Worm (Caenorhabditis elegans) whole organism, midembryonic: ENCODE data around the gene ftn-1.

Experiments used
- T22C8.4 ChIP-seq: fragments of 200-800 bp; sonication (Bioruptor generic); IDR thresholded peaks from 2 replicates; pipeline ENCODE4 v1.3.6; 2022; ENCODE audit warnings: missing genetic modification characterization, missing compliant biosample characterization
- cog-1 ChIP-seq: sonication (generic microtip); optimal IDR thresholded peaks from 2 replicates; lab custom pipeline; 2016; ENCODE audit warnings: missing genetic modification characterization, missing compliant biosample characterization
- flt-1 ChIP-seq: fragments of 200-800 bp; sonication (Bioruptor generic); IDR thresholded peaks from 2 replicates; pipeline ENCODE4 v1.3.6; 2022; ENCODE audit warnings: missing genetic modification characterization, missing compliant biosample characterization
- klf-2 ChIP-seq: fragments of 200-800 bp; sonication (Bioruptor generic); conservative IDR thresholded peaks from 2 replicates; pipeline ENCODE4 v1.3.6; 2022; ENCODE audit warnings: missing genetic modification reagents, missing genetic modification characterization, missing compliant biosample characterization
- med-1 ChIP-seq: sonication (generic microtip); optimal IDR thresholded peaks from 2 replicates; lab custom pipeline; 2017; ENCODE audit warnings: missing genetic modification characterization, mild to moderate bottlenecking, missing compliant biosample characterization, antibody characterized with exemption, missing genetic modification reagents; ENCODE audit not compliant: insufficient read depth
- ref-1 ChIP-seq: fragments of 200-800 bp; sonication (Bioruptor generic); conservative IDR thresholded peaks from 2 replicates; pipeline ENCODE4 v1.3.6; 2022; ENCODE audit warnings: missing genetic modification reagents, missing genetic modification characterization, missing compliant biosample characterization
- tab-1 ChIP-seq: fragments of 200-800 bp; sonication (Bioruptor generic); IDR thresholded peaks from 2 replicates; pipeline ENCODE4 v1.3.6; 2022; ENCODE audit warnings: missing genetic modification characterization, missing compliant biosample characterization
- ztf-23 ChIP-seq: fragments of 200-800 bp; sonication (Bioruptor generic); IDR thresholded peaks from 2 replicates; pipeline ENCODE4 v1.3.6; 2022; ENCODE audit warnings: missing genetic modification reagents, missing genetic modification characterization, missing compliant biosample characterization
- ztf-29 ChIP-seq: fragments of 200-800 bp; sonication (Bioruptor generic); IDR thresholded peaks from 2 replicates; pipeline ENCODE4 v1.3.6; 2022; ENCODE audit warnings: missing genetic modification reagents, missing genetic modification characterization, missing compliant biosample characterization

ftn-1 gene

ce11 chrV:7547479-7547878 lies at the start of gene ftn-1:
ftn-1 (minus strand) TSS chrV:7547579.
- no peak for TF ChIP-seq flt-1 (GFP tag; lab: Robert Waterston, UW)
- no peak for TF ChIP-seq ztf-29 (GFP tag; lab: Robert Waterston, UW)
- TF ChIP-seq T22C8.4 (GFP tag; lab: Robert Waterston, UW): no peak
- TF ChIP-seq ztf-23: no peak
- no peak for TF ChIP-seq klf-2 (GFP tag; lab: Robert Waterston, UW)

ce11 chrV:7595132-7595531 lies 47.8 kb upstream of the ftn-1 start:
- no peak for TF ChIP-seq flt-1 (GFP tag; lab: Robert Waterston, UW)
- no peak for TF ChIP-seq ztf-23
- no peak for TF ChIP-seq ref-1 (GFP tag; lab: Robert Waterston, UW)
- no peak for TF ChIP-seq med-1 (GFP tag; lab: Kevin White, UChicago)
- TF ChIP-seq ztf-29 (GFP tag; lab: Robert Waterston, UW): no peak
- no peak for TF ChIP-seq T22C8.4 (GFP tag; lab: Robert Waterston, UW)
- no peak for TF ChIP-seq tab-1
- no peak for TF ChIP-seq cog-1 (tag; lab: Kevin White, UChicago)
- TF ChIP-seq klf-2 (GFP tag; lab: Robert Waterston, UW): no peak

ce11 chrV:7590454-7590853 lies 43.1 kb upstream of the ftn-1 start, which contains the start of gene C50E3.6:
C50E3.6 (minus strand) TSS chrV:7590554.
- no peak for TF ChIP-seq cog-1 (tag; lab: Kevin White, UChicago)
- no peak for TF ChIP-seq ref-1 (GFP tag; lab: Robert Waterston, UW)
- no peak for TF ChIP-seq tab-1

- no peak for TF ChIP-seq flt-1 (GFP tag; lab: Robert Waterston, UW)
- no peak for TF ChIP-seq ztf-29 (GFP tag; lab: Robert Waterston, UW)
- no peak for TF ChIP-seq cog-1 (tag; lab: Kevin White, UChicago)
- TF ChIP-seq ztf-23: no peak
- no peak for TF ChIP-seq tab-1
Observed at ce11 chrV:7587637-7588036, 40.3 kb upstream of the ftn-1 start, which contains the start of the genes F19F10.11 and C50E3.5. F19F10.11 (minus strand) TSS chrV:7587704. C50E3.5 (plus strand) TSS chrV:7587996.

- TF ChIP-seq T22C8.4 (GFP tag; lab: Robert Waterston, UW) (peak; percentile 67), med-1 (GFP tag; lab: Kevin White, UChicago) (no peak)
Observed at ce11 chrV:7580378-7580777, 33.0 kb upstream of the ftn-1 start, which contains the start of gene ets-6. ets-6 (minus strand) TSS chrV:7580546.

ce11 chrV:7575563-7575962 lies 28.2 kb upstream of the ftn-1 start, which contains the start of the genes snu-66 and ints-9:
snu-66 (minus strand) TSS chrV:7575670.
ints-9 (plus strand) TSS chrV:7575802.
- TF ChIP-seq klf-2 (GFP tag; lab: Robert Waterston, UW): no peak
- no peak for TF ChIP-seq cog-1 (tag; lab: Kevin White, UChicago)
- no peak for TF ChIP-seq ref-1 (GFP tag; lab: Robert Waterston, UW)
- no peak for TF ChIP-seq tab-1
- TF ChIP-seq flt-1 (GFP tag; lab: Robert Waterston, UW): no peak
- no peak for TF ChIP-seq ztf-23
- TF ChIP-seq med-1 (GFP tag; lab: Kevin White, UChicago): no peak
- no peak for TF ChIP-seq T22C8.4 (GFP tag; lab: Robert Waterston, UW)
- no peak for TF ChIP-seq ztf-29 (GFP tag; lab: Robert Waterston, UW)

ce11 chrV:7570955-7571354 lies 23.6 kb upstream of the ftn-1 start, which contains the start of gene F19F10.14:
F19F10.14 (minus strand) TSS chrV:7571055.
- TF ChIP-seq klf-2 (GFP tag; lab: Robert Waterston, UW): no peak
- no peak for TF ChIP-seq ztf-23
- no peak for TF ChIP-seq ref-1 (GFP tag; lab: Robert Waterston, UW)
- no peak for TF ChIP-seq T22C8.4 (GFP tag; lab: Robert Waterston, UW)
- no peak for TF ChIP-seq tab-1
- TF ChIP-seq ztf-29 (GFP tag; lab: Robert Waterston, UW): no peak
- TF ChIP-seq cog-1 (tag; lab: Kevin White, UChicago): no peak
- no peak for TF ChIP-seq flt-1 (GFP tag; lab: Robert Waterston, UW)
- TF ChIP-seq med-1 (GFP tag; lab: Kevin White, UChicago): no peak

ce11 chrV:7570290-7570689 lies 22.9 kb upstream of the ftn-1 start, which contains the start of gene clec-212:
clec-212 (minus strand) TSS chrV:7570390.
- TF ChIP-seq med-1 (GFP tag; lab: Kevin White, UChicago): no peak
- TF ChIP-seq flt-1 (GFP tag; lab: Robert Waterston, UW): no peak
- no peak for TF ChIP-seq T22C8.4 (GFP tag; lab: Robert Waterston, UW)
- no peak for TF ChIP-seq cog-1 (tag; lab: Kevin White, UChicago)
- TF ChIP-seq ztf-23: no peak
- TF ChIP-seq ztf-29 (GFP tag; lab: Robert Waterston, UW): no peak
- TF ChIP-seq klf-2 (GFP tag; lab: Robert Waterston, UW): no peak
- no peak for TF ChIP-seq ref-1 (GFP tag; lab: Robert Waterston, UW)

- TF ChIP-seq med-1 (GFP tag; lab: Kevin White, UChicago) (no peak), cog-1 (tag; lab: Kevin White, UChicago) (no peak), ref-1 (GFP tag; lab: Robert Waterston, UW) (no peak), flt-1 (GFP tag; lab: Robert Waterston, UW) (no peak), ztf-23 (no peak), tab-1 (no peak), T22C8.4 (GFP tag; lab: Robert Waterston, UW) (no peak), klf-2 (GFP tag; lab: Robert Waterston, UW) (no peak)
Observed at ce11 chrV:7562947-7563346, 15.6 kb upstream of the ftn-1 start, which contains the start of gene F19F10.1. F19F10.1 (plus strand) TSS chrV:7563247.

ce11 chrV:7558693-7559092 lies 11.3 kb upstream of the ftn-1 start, which contains the start of gene ets-7:
ets-7 (minus strand) TSS chrV:7558793.
- TF ChIP-seq ztf-23 (no peak), ref-1 (GFP tag; lab: Robert Waterston, UW) (no peak), cog-1 (tag; lab: Kevin White, UChicago) (no peak), flt-1 (GFP tag; lab: Robert Waterston, UW) (no peak), med-1 (GFP tag; lab: Kevin White, UChicago) (no peak), klf-2 (GFP tag; lab: Robert Waterston, UW) (no peak), ztf-29 (GFP tag; lab: Robert Waterston, UW) (no peak), tab-1 (no peak), T22C8.4 (GFP tag; lab: Robert Waterston, UW) (no peak)
